Fruit fly (Drosophila melanogaster) whole organism, wandering third instar larva: ENCODE data around the gene AsnS.

Experiments used
- CG9705 ChIP-seq: fragments of 200-800 bp; sonication (Bioruptor generic); optimal IDR thresholded peaks from 2 replicates; lab custom pipeline; 2018; ENCODE audit warnings: missing biosample characterization, mild to moderate bottlenecking, missing genetic modification characterization
- Dfd ChIP-seq: fragments of >200 bp; optimal IDR thresholded peaks from 2 replicates; lab custom pipeline; 2017; ENCODE audit warnings: missing biosample characterization, missing genetic modification characterization
- HLH106 ChIP-seq: fragments of 200-800 bp; optimal IDR thresholded peaks from 3 replicates; lab custom pipeline; 2019; ENCODE audit warnings: missing biosample characterization, mild to moderate bottlenecking, missing genetic modification characterization, moderate library complexity
- Hr83 ChIP-seq: fragments of 200-300 bp; sonication (Bioruptor generic); optimal IDR thresholded peaks from 2 replicates; lab custom pipeline; 2016; ENCODE audit warnings: missing biosample characterization, mild to moderate bottlenecking, missing genetic modification characterization, moderate library complexity; ENCODE audit not compliant: poor library complexity, severe bottlenecking
- Myc ChIP-seq: fragments of >200 bp; optimal IDR thresholded peaks from 2 replicates; lab custom pipeline; 2017
- OdsH ChIP-seq: fragments of 200-800 bp; sonication (Bioruptor generic); optimal IDR thresholded peaks from 2 replicates; lab custom pipeline; 2016; ENCODE audit warnings: missing biosample characterization, mild to moderate bottlenecking, missing genetic modification characterization
- ey ChIP-seq: fragments of 200-800 bp; sonication (Bioruptor generic); optimal IDR thresholded peaks from 2 replicates; lab custom pipeline; 2016; ENCODE audit warnings: missing biosample characterization, missing genetic modification characterization
- foxo ChIP-seq, 2 experiments: fragments of 200-800 bp; sonication (Bioruptor generic); optimal IDR thresholded peaks; 2 replicates in 1 of 2; 3 replicates in 1 of 2; lab custom pipeline; 2016 to 2017; ENCODE audit warnings: missing biosample characterization in 2 of 2, missing genetic modification characterization in 2 of 2
- fru ChIP-seq: fragments of 200-800 bp; sonication (Bioruptor generic); optimal IDR thresholded peaks from 3 replicates; lab custom pipeline; 2016; ENCODE audit warnings: missing biosample characterization, mild to moderate bottlenecking, missing genetic modification characterization
- pan ChIP-seq: fragments of >200 bp; optimal IDR thresholded peaks from 2 replicates; lab custom pipeline; 2017
- sage ChIP-seq: fragments of 200-800 bp; sonication (Bioruptor generic); optimal IDR thresholded peaks from 2 replicates; lab custom pipeline; 2016; ENCODE audit warnings: missing biosample characterization, mild to moderate bottlenecking, missing genetic modification characterization

dm6 chr3L:21172527-21173253 is at the start of gene AsnS, which contains the start of gene chb:
- TF ChIP-seq Hr83 (GFP tag; lab: Kevin White, UChicago) (peak; percentile 35), OdsH (GFP tag; lab: Kevin White, UChicago) (peak; percentile 86), Myc (lab: Kevin White, UChicago) (no peak), foxo (GFP tag; optimal IDR thresholded peaks at IDR 0.05; lab: Kevin White, UChicago) (peak in 1 of 2 experiments; percentile 87), CG9705 (GFP tag; lab: Kevin White, UChicago) (no peak), sage (GFP tag; lab: Kevin White, UChicago) (peak; percentile 38), HLH106 (tag; lab: Kevin White, UChicago) (peak; percentile 87), Dfd (no peak), fru (GFP tag; lab: Kevin White, UChicago) (peak; percentile 71), ey (GFP tag; lab: Kevin White, UChicago) (peak; percentile 83), pan (lab: Kevin White, UChicago) (no peak)
